Fruit fly (Drosophila melanogaster) whole organism, embryonic: ENCODE results near the gene CG16779.

ENCODE experiments used
- CG10274 ChIP-seq: fragments of 200-800 bp; sonication (Bioruptor generic); optimal IDR thresholded peaks from 3 replicates; lab custom pipeline; 2017; ENCODE audit warnings: missing biosample characterization, mild to moderate bottlenecking, missing genetic modification characterization
- CG11093 ChIP-seq: fragments of 200-800 bp; sonication (Bioruptor generic); IDR thresholded peaks from 3 replicates; pipeline ENCODE4 v1.3.6; 2022; ENCODE audit warnings: missing biosample characterization, missing genetic modification characterization
- CG11696 ChIP-seq: fragments of 200-800 bp; sonication (Bioruptor generic); IDR thresholded peaks from 2 replicates; pipeline ENCODE4 v1.3.6; 2022; ENCODE audit warnings: missing biosample characterization, missing genetic modification characterization
- CG12942 ChIP-seq: fragments of 200-800 bp; sonication (Bioruptor generic); optimal IDR thresholded peaks from 3 replicates; lab custom pipeline; 2016; ENCODE audit warnings: missing biosample characterization, missing genetic modification characterization
- CG13624 ChIP-seq: fragments of 200-800 bp; sonication (Bioruptor generic); optimal IDR thresholded peaks from 2 replicates; lab custom pipeline; 2016; ENCODE audit warnings: missing biosample characterization, missing genetic modification characterization
- CG13775 ChIP-seq: fragments of 200-800 bp; sonication (Bioruptor generic); optimal IDR thresholded peaks from 3 replicates; lab custom pipeline; 2017; ENCODE audit warnings: missing biosample characterization, mild to moderate bottlenecking, missing genetic modification characterization
- CG13894 ChIP-seq: fragments of 200-800 bp; sonication (Bioruptor generic); optimal IDR thresholded peaks from 3 replicates; lab custom pipeline; 2018; ENCODE audit warnings: missing biosample characterization, mild to moderate bottlenecking, missing genetic modification characterization, moderate library complexity
- CG14441 ChIP-seq: fragments of 200-800 bp; sonication (Bioruptor generic); IDR thresholded peaks from 2 replicates; pipeline ENCODE4 v1.3.6; 2022; ENCODE audit warnings: missing biosample characterization, missing genetic modification characterization
- CG15601 ChIP-seq: fragments of 200-800 bp; sonication (Bioruptor generic); optimal IDR thresholded peaks from 3 replicates; lab custom pipeline; 2019; ENCODE audit warnings: missing biosample characterization, mild to moderate bottlenecking, missing genetic modification characterization, moderate library complexity
- CG15696 ChIP-seq: fragments of 200-800 bp; sonication (Bioruptor generic); optimal IDR thresholded peaks from 2 replicates; lab custom pipeline; 2019; ENCODE audit warnings: missing biosample characterization, mild to moderate bottlenecking, missing genetic modification characterization, moderate library complexity
- CG16813 ChIP-seq: fragments of 200-800 bp; sonication (Bioruptor generic); IDR thresholded peaks from 3 replicates; pipeline ENCODE4 v1.3.6; 2022; ENCODE audit warnings: missing biosample characterization, missing genetic modification characterization; ENCODE audit not compliant: partially characterized antibody
- CG16863 ChIP-seq: fragments of 200-800 bp; sonication (Bioruptor generic); optimal IDR thresholded peaks from 3 replicates; lab custom pipeline; 2016; ENCODE audit warnings: missing biosample characterization, missing genetic modification characterization
- CG17829 ChIP-seq: fragments of 200-800 bp; optimal IDR thresholded peaks from 2 replicates; lab custom pipeline; 2019; ENCODE audit warnings: missing biosample characterization, mild to moderate bottlenecking, missing genetic modification characterization, moderate library complexity
- CG18619 ChIP-seq: fragments of 200-800 bp; sonication (Bioruptor generic); optimal IDR thresholded peaks from 3 replicates; lab custom pipeline; 2017; ENCODE audit warnings: missing biosample characterization, mild to moderate bottlenecking, missing genetic modification characterization
- CG32767 ChIP-seq: fragments of 200-800 bp; sonication (Bioruptor generic); IDR thresholded peaks from 2 replicates; pipeline ENCODE4 v1.3.6; 2022; ENCODE audit warnings: missing biosample characterization, missing genetic modification characterization
- CG5953 ChIP-seq: fragments of 200-800 bp; sonication (Bioruptor generic); IDR thresholded peaks from 2 replicates; pipeline ENCODE4 v1.3.6; 2022; ENCODE audit warnings: missing biosample characterization, missing genetic modification characterization
- CG6175 ChIP-seq: fragments of 200-800 bp; sonication (Bioruptor generic); IDR thresholded peaks from 3 replicates; pipeline ENCODE4 v1.3.6; 2022; ENCODE audit warnings: missing biosample characterization, missing genetic modification characterization
- CG6765 ChIP-seq: fragments of 200-800 bp; sonication (Bioruptor generic); optimal IDR thresholded peaks from 3 replicates; lab custom pipeline; 2017; ENCODE audit warnings: missing biosample characterization, mild to moderate bottlenecking, missing genetic modification characterization
- CG7786 ChIP-seq: fragments of 200-800 bp; sonication (Bioruptor generic); optimal IDR thresholded peaks from 2 replicates; lab custom pipeline; 2016; ENCODE audit warnings: missing biosample characterization, missing genetic modification characterization
- CG8089 ChIP-seq: fragments of 200-800 bp; sonication (Bioruptor generic); optimal IDR thresholded peaks from 3 replicates; lab custom pipeline; 2016; ENCODE audit warnings: missing biosample characterization, missing genetic modification characterization
- CoRest ChIP-seq: fragments of 200-800 bp; sonication (Bioruptor generic); optimal IDR thresholded peaks from 3 replicates; lab custom pipeline; 2018; ENCODE audit warnings: missing biosample characterization, mild to moderate bottlenecking, missing genetic modification characterization, moderate library complexity
- D ChIP-seq, 2 experiments: fragments of 200-800 bp in 1 of 2; fragments of >200 bp in 1 of 2; sonication (Bioruptor generic) in 1 of 2; optimal IDR thresholded peaks; 2 replicates in 1 of 2; 3 replicates in 1 of 2; lab custom pipeline; 2017; ENCODE audit warnings: mild to moderate bottlenecking in 1 of 2, missing biosample characterization in 1 of 2, missing genetic modification characterization in 1 of 2, missing genetic modification reagents in 1 of 2
- Dad ChIP-seq: fragments of 200-800 bp; sonication (Bioruptor generic); optimal IDR thresholded peaks from 3 replicates; lab custom pipeline; 2016; ENCODE audit warnings: missing biosample characterization, missing genetic modification characterization
- Deaf1 ChIP-seq: fragments of 200-800 bp; optimal IDR thresholded peaks from 3 replicates; lab custom pipeline; 2019; ENCODE audit warnings: missing biosample characterization, mild to moderate bottlenecking, missing genetic modification characterization, moderate library complexity
- Dip3 ChIP-seq: fragments of 200-800 bp; sonication (Bioruptor generic); optimal IDR thresholded peaks from 3 replicates; lab custom pipeline; 2016; ENCODE audit warnings: missing biosample characterization, missing genetic modification characterization
- Dref ChIP-seq: fragments of 200-800 bp; sonication (Bioruptor generic); IDR thresholded peaks from 2 replicates; pipeline ENCODE4 v1.3.6; 2022; ENCODE audit warnings: missing biosample characterization, missing genetic modification characterization
- Ets65A ChIP-seq: fragments of 200-800 bp; sonication (Bioruptor generic); peaks from one replicate; lab custom pipeline; 2016; ENCODE audit warnings: missing biosample characterization, missing genetic modification characterization
- Fer2 ChIP-seq: fragments of 200-800 bp; sonication (Bioruptor generic); optimal IDR thresholded peaks from 2 replicates; lab custom pipeline; 2018; ENCODE audit warnings: missing biosample characterization, mild to moderate bottlenecking, missing genetic modification characterization, moderate library complexity
- Hr51 ChIP-seq, 2 experiments: fragments of 200-800 bp; sonication (Bioruptor generic); optimal IDR thresholded peaks; 2 replicates in 1 of 2; 3 replicates in 1 of 2; lab custom pipeline; 2016 to 2018; ENCODE audit warnings: missing biosample characterization in 2 of 2, missing genetic modification characterization in 2 of 2, mild to moderate bottlenecking in 1 of 2, moderate library complexity in 1 of 2
- NC2β ChIP-seq: fragments of 200-800 bp; sonication (Bioruptor generic); optimal IDR thresholded peaks from 2 replicates; lab custom pipeline; 2016; ENCODE audit warnings: missing biosample characterization, missing genetic modification characterization
- Rx ChIP-seq: fragments of 200-800 bp; sonication (Bioruptor generic); IDR thresholded peaks from 2 replicates; pipeline ENCODE4 v1.3.6; 2022; ENCODE audit warnings: missing biosample characterization, missing genetic modification characterization
- Xrp1 ChIP-seq: fragments of 200-800 bp; sonication (Bioruptor generic); IDR thresholded peaks from 2 replicates; pipeline ENCODE4 v1.3.6; 2022; ENCODE audit warnings: missing biosample characterization, missing genetic modification characterization
- al ChIP-seq: fragments of 200-800 bp; sonication (Bioruptor generic); IDR thresholded peaks from 2 replicates; pipeline ENCODE4 v1.3.6; 2022; ENCODE audit warnings: missing biosample characterization, missing genetic modification characterization
- amos ChIP-seq: fragments of 200-800 bp; sonication (Bioruptor generic); IDR thresholded peaks from 2 replicates; pipeline ENCODE4 v1.3.6; 2022; ENCODE audit warnings: missing biosample characterization, missing genetic modification characterization; ENCODE audit not compliant: partially characterized antibody
- chinmo ChIP-seq: fragments of 200-800 bp; sonication (Bioruptor generic); IDR thresholded peaks from 4 replicates; pipeline ENCODE4 v1.3.6; 2022; ENCODE audit warnings: missing biosample characterization, missing genetic modification characterization; ENCODE audit not compliant: partially characterized antibody
- crp ChIP-seq, 2 experiments: fragments of 200-800 bp; sonication (Bioruptor generic); optimal IDR thresholded peaks; 2 replicates in 1 of 2; 3 replicates in 1 of 2; lab custom pipeline; 2017; ENCODE audit warnings: missing biosample characterization in 2 of 2, missing genetic modification characterization in 2 of 2, mild to moderate bottlenecking in 1 of 2, moderate library complexity in 1 of 2
- en ChIP-seq: fragments of 200-800 bp; sonication (Bioruptor generic); optimal IDR thresholded peaks from 2 replicates; lab custom pipeline; 2016; ENCODE audit warnings: missing biosample characterization, missing genetic modification characterization
- fd3F ChIP-seq: fragments of 200-800 bp; sonication (Bioruptor generic); optimal IDR thresholded peaks from 2 replicates; lab custom pipeline; 2018; ENCODE audit warnings: missing biosample characterization, mild to moderate bottlenecking, missing genetic modification characterization, moderate library complexity
- fru ChIP-seq: fragments of >200 bp; optimal IDR thresholded peaks from 2 replicates; lab custom pipeline; 2017
- gce ChIP-seq: fragments of 200-800 bp; sonication (Bioruptor generic); IDR thresholded peaks from 3 replicates; pipeline ENCODE4 v1.3.6; 2022; ENCODE audit warnings: missing biosample characterization, missing genetic modification characterization
- insv ChIP-seq, 2 experiments: fragments of 200-800 bp; sonication (Bioruptor generic); optimal IDR thresholded peaks; 3 replicates each; lab custom pipeline; 2016 to 2018; ENCODE audit warnings: missing biosample characterization in 2 of 2, missing genetic modification characterization in 2 of 2
- jumu ChIP-seq: fragments of 200-800 bp; sonication (Bioruptor generic); optimal IDR thresholded peaks from 3 replicates; lab custom pipeline; 2016; ENCODE audit warnings: missing biosample characterization, missing genetic modification characterization
- mam ChIP-seq: fragments of 200-800 bp; sonication (Bioruptor generic); optimal IDR thresholded peaks from 3 replicates; lab custom pipeline; 2016; ENCODE audit warnings: missing biosample characterization, missing genetic modification characterization
- nom ChIP-seq: fragments of 200-800 bp; sonication (Bioruptor generic); optimal IDR thresholded peaks from 2 replicates; lab custom pipeline; 2017; ENCODE audit warnings: missing biosample characterization, missing genetic modification characterization, mild to moderate bottlenecking, moderate library complexity, missing genetic modification reagents
- oc ChIP-seq: fragments of 200-800 bp; sonication (Bioruptor generic); optimal IDR thresholded peaks from 2 replicates; lab custom pipeline; 2018; ENCODE audit warnings: missing biosample characterization, mild to moderate bottlenecking, missing genetic modification characterization, moderate library complexity
- phol ChIP-seq: fragments of 200-800 bp; sonication (Bioruptor generic); optimal IDR thresholded peaks from 3 replicates; lab custom pipeline; 2018; ENCODE audit warnings: missing biosample characterization, mild to moderate bottlenecking, missing genetic modification characterization, moderate library complexity
- pzg ChIP-seq: fragments of 200-800 bp; sonication (Bioruptor generic); optimal IDR thresholded peaks from 3 replicates; lab custom pipeline; 2018; ENCODE audit warnings: missing biosample characterization, mild to moderate bottlenecking, missing genetic modification characterization, moderate library complexity
- sr ChIP-seq: fragments of 200-800 bp; sonication (Bioruptor generic); IDR thresholded peaks from 3 replicates; pipeline ENCODE4 v1.3.6; 2022; ENCODE audit warnings: missing biosample characterization, missing genetic modification characterization
- tll ChIP-seq, 2 experiments: fragments of 200-800 bp in 1 of 2; fragments of >200 bp in 1 of 2; sonication (Bioruptor generic) in 1 of 2; optimal IDR thresholded peaks; 2 replicates each; lab custom pipeline; 2017 to 2019; ENCODE audit warnings: missing biosample characterization in 2 of 2, missing genetic modification characterization in 2 of 2, mild to moderate bottlenecking in 1 of 2, moderate library complexity in 1 of 2

CG16779 gene

dm6 chr3R:9428189-9428699 lies 65.2 kb downstream of the CG16779 start (continued):
- TF ChIP-seq CG11093 (GFP tag; lab: Robert Waterston, UW) (no peak), CG6765 (GFP tag; lab: Kevin White, UChicago) (peak; percentile 74), Deaf1 (tag; lab: Kevin White, UChicago) (peak; percentile 64), chinmo (GFP tag; lab: Robert Waterston, UW) (peak; percentile 98), CG10274 (GFP tag; lab: Kevin White, UChicago) (no peak), CG13894 (peak; percentile 2), CG16863 (GFP tag; lab: Kevin White, UChicago) (no peak), Hr51 (GFP tag; optimal IDR thresholded peaks at IDR 0.05; lab: Kevin White, UChicago) (no peak), CG32767 (GFP tag; lab: Robert Waterston, UW) (peak; percentile 62; the same call in 1 of the 2 replicates), Dad (GFP tag; lab: Kevin White, UChicago) (no peak), CG11696 (GFP tag; lab: Robert Waterston, UW) (no peak), NC2β (GFP tag; lab: Kevin White, UChicago) (no peak), CG18619 (no peak), Fer2 (tag; lab: Kevin White, UChicago) (no peak), CG13775 (GFP tag; lab: Kevin White, UChicago) (no peak), CG8089 (GFP tag; lab: Kevin White, UChicago) (peak; percentile 4), Xrp1 (peak; percentile 60), Rx (GFP tag; lab: Robert Waterston, UW) (no peak), CG14441 (GFP tag; lab: Robert Waterston, UW) (no peak), Dip3 (GFP tag; lab: Kevin White, UChicago) (no peak), CoRest (tag; lab: Kevin White, UChicago) (no peak), Ets65A (no peak), CG17829 (tag; lab: Kevin White, UChicago) (peak; percentile 14), nom (peak; percentile 95), sr (GFP tag; lab: Robert Waterston, UW) (no peak), CG13624 (GFP tag; lab: Kevin White, UChicago) (no peak), gce (peak; percentile 36; the same call in 1 of the 3 replicates), tll (GFP tag; optimal IDR thresholded peaks at IDR 0.05; lab: Kevin White, UChicago) (peak in 1 of 2 experiments; percentile 24), pzg (GFP tag; lab: Kevin White, UChicago) (no peak), en (GFP tag; lab: Kevin White, UChicago) (no peak), jumu (no peak), crp (GFP tag; optimal IDR thresholded peaks at IDR 0.05; lab: Kevin White, UChicago) (no peak), mam (no peak), D (optimal IDR thresholded peaks at IDR 0.05; lab: Kevin White, UChicago) (no peak), D (GFP tag; optimal IDR thresholded peaks at IDR 0.05; lab: Kevin White, UChicago) (peak; percentile 24), insv (GFP tag; optimal IDR thresholded peaks at IDR 0.05; lab: Kevin White, UChicago) (peak in 1 of 2 experiments; percentile 86), amos (GFP tag; lab: Robert Waterston, UW) (no peak), Dref (GFP tag; lab: Robert Waterston, UW) (no peak), al (GFP tag; lab: Robert Waterston, UW) (no peak), CG5953 (GFP tag; lab: Robert Waterston, UW) (0 out of 2 replicates have a peak, but pooled peaks have one; percentile 53), CG6175 (GFP tag; lab: Robert Waterston, UW) (no peak), CG15696 (peak; percentile 20), fru (no peak), CG7786 (GFP tag; lab: Kevin White, UChicago) (no peak), CG16813 (no peak), CG15601 (tag; lab: Kevin White, UChicago) (peak; percentile 24), CG12942 (no peak), phol (no peak), fd3F (GFP tag; lab: Kevin White, UChicago) (no peak), oc (peak; percentile 37)
